Fruit fly (Drosophila melanogaster) Kc167 (cell line): ENCODE measurements around the gene ArgRS-m.

Experiments used
- Myc ChIP-seq: fragments of >200 bp; optimal IDR thresholded peaks from 2 replicates; lab custom pipeline; 2017; ENCODE audit warnings: missing external identifiers
- Sin3A ChIP-seq: fragments of >200 bp; optimal IDR thresholded peaks from 2 replicates; lab custom pipeline; 2018; ENCODE audit warnings: missing external identifiers
- h ChIP-seq: fragments of >200 bp; optimal IDR thresholded peaks from 3 replicates; lab custom pipeline; 2018; ENCODE audit warnings: missing external identifiers
- insv ChIP-seq: fragments of >200 bp; optimal IDR thresholded peaks from 3 replicates; lab custom pipeline; 2018; ENCODE audit warnings: missing external identifiers
- psq ChIP-seq: fragments of >200 bp; optimal IDR thresholded peaks from 2 replicates; lab custom pipeline; 2017; ENCODE audit warnings: missing external identifiers
- ttk ChIP-seq: sonication (Bioruptor generic); optimal IDR thresholded peaks from 2 replicates; lab custom pipeline; 2017; ENCODE audit warnings: missing external identifiers

- no peak for TF ChIP-seq ttk
- no peak for TF ChIP-seq insv (lab: Kevin White, UChicago)
- TF ChIP-seq h (lab: Kevin White, UChicago): no peak
- no peak for TF ChIP-seq Sin3A (lab: Kevin White, UChicago)
- no peak for TF ChIP-seq psq (lab: Kevin White, UChicago)
- no peak for TF ChIP-seq Myc (lab: Kevin White, UChicago)
Measured at dm6 chr3R:7899277-7899676, 12.4 kb downstream of the ArgRS-m start.
